Fruit fly (Drosophila melanogaster) whole organism, embryonic: ENCODE data around the gene COX7AL.

Experiments used
- Adf1 ChIP-seq: fragments of 200-800 bp; sonication (Bioruptor generic); IDR thresholded peaks from 2 replicates; pipeline ENCODE4 v1.3.6; 2022; ENCODE audit warnings: missing biosample characterization, missing genetic modification characterization
- B-H1 ChIP-seq: fragments of 200-800 bp; sonication (Bioruptor generic); IDR thresholded peaks from 3 replicates; pipeline ENCODE4 v1.3.6; 2022; ENCODE audit warnings: missing biosample characterization, missing genetic modification characterization
- CG1024 ChIP-seq: fragments of 200-800 bp; sonication (Bioruptor generic); IDR thresholded peaks from 2 replicates; pipeline ENCODE4 v1.3.6; 2022; ENCODE audit warnings: missing biosample characterization, missing genetic modification characterization
- CG11723 ChIP-seq: fragments of 200-800 bp; sonication (Bioruptor generic); optimal IDR thresholded peaks from 2 replicates; lab custom pipeline; 2017; ENCODE audit warnings: missing biosample characterization, mild to moderate bottlenecking, missing genetic modification characterization
- CG12769 ChIP-seq: fragments of 200-800 bp; sonication (Bioruptor generic); optimal IDR thresholded peaks from 2 replicates; lab custom pipeline; 2019; ENCODE audit warnings: missing biosample characterization, mild to moderate bottlenecking, missing genetic modification characterization, moderate library complexity
- CG13123 ChIP-seq: fragments of 200-800 bp; sonication (Bioruptor generic); optimal IDR thresholded peaks from 2 replicates; lab custom pipeline; 2016; ENCODE audit warnings: missing biosample characterization, missing genetic modification characterization
- CG13775 ChIP-seq: fragments of 200-800 bp; sonication (Bioruptor generic); optimal IDR thresholded peaks from 3 replicates; lab custom pipeline; 2017; ENCODE audit warnings: missing biosample characterization, mild to moderate bottlenecking, missing genetic modification characterization
- CG17186 ChIP-seq: fragments of 200-800 bp; sonication (Bioruptor generic); optimal IDR thresholded peaks from 3 replicates; lab custom pipeline; 2017; ENCODE audit warnings: missing biosample characterization, missing genetic modification reagents, missing genetic modification characterization
- CG17359 ChIP-seq: fragments of 200-800 bp; sonication (Bioruptor generic); optimal IDR thresholded peaks from 3 replicates; lab custom pipeline; 2018; ENCODE audit warnings: missing biosample characterization, mild to moderate bottlenecking, missing genetic modification characterization, moderate library complexity
- CG17385 ChIP-seq: fragments of 200-800 bp; sonication (Bioruptor generic); optimal IDR thresholded peaks from 3 replicates; lab custom pipeline; 2018; ENCODE audit warnings: missing biosample characterization, mild to moderate bottlenecking, missing genetic modification characterization
- CG18011 ChIP-seq: fragments of 200-800 bp; sonication (Bioruptor generic); optimal IDR thresholded peaks from 2 replicates; lab custom pipeline; 2017; ENCODE audit warnings: missing biosample characterization, missing genetic modification characterization, mild to moderate bottlenecking, moderate library complexity, missing genotype
- CG1832 ChIP-seq: fragments of 200-800 bp; sonication (Bioruptor generic); optimal IDR thresholded peaks from 2 replicates; lab custom pipeline; 2017; ENCODE audit warnings: missing biosample characterization, mild to moderate bottlenecking, missing genetic modification characterization, inconsistent platforms
- CG3407 ChIP-seq: fragments of 200-800 bp; sonication (Bioruptor generic); optimal IDR thresholded peaks from 2 replicates; lab custom pipeline; 2018; ENCODE audit warnings: missing biosample characterization, mild to moderate bottlenecking, missing genetic modification characterization
- CG4328 ChIP-seq: fragments of 200-800 bp; sonication (Bioruptor generic); optimal IDR thresholded peaks from 3 replicates; lab custom pipeline; 2017; ENCODE audit warnings: missing biosample characterization, missing genetic modification reagents, missing genetic modification characterization
- CG6813 ChIP-seq: fragments of 200-800 bp; sonication (Bioruptor generic); optimal IDR thresholded peaks from 2 replicates; lab custom pipeline; 2017; ENCODE audit warnings: missing biosample characterization, missing genetic modification characterization, mild to moderate bottlenecking, moderate library complexity, missing genetic modification reagents
- CG7556 ChIP-seq: fragments of 200-800 bp; sonication (Bioruptor generic); optimal IDR thresholded peaks from 2 replicates; lab custom pipeline; 2017; ENCODE audit warnings: missing biosample characterization, mild to moderate bottlenecking, missing genetic modification characterization
- CG7745 ChIP-seq: fragments of 200-800 bp; sonication (Bioruptor generic); optimal IDR thresholded peaks from 2 replicates; lab custom pipeline; 2018; ENCODE audit warnings: missing biosample characterization, mild to moderate bottlenecking, missing genetic modification characterization, moderate library complexity
- CHES-1-like ChIP-seq: fragments of 200-800 bp; sonication (Bioruptor generic); optimal IDR thresholded peaks from 2 replicates; lab custom pipeline; 2016; ENCODE audit warnings: missing biosample characterization, missing genetic modification characterization
- D19B ChIP-seq: fragments of 200-800 bp; sonication (Bioruptor generic); optimal IDR thresholded peaks from 2 replicates; lab custom pipeline; 2017; ENCODE audit warnings: missing biosample characterization, mild to moderate bottlenecking, missing genetic modification characterization
- Dfd ChIP-seq, 2 experiments: fragments of >200 bp; optimal IDR thresholded peaks; 2 replicates each; lab custom pipeline; 2017; ENCODE audit warnings: missing biosample characterization in 2 of 2, missing genetic modification characterization in 2 of 2
- Doc2 ChIP-seq: fragments of 200-800 bp; sonication (Bioruptor generic); IDR thresholded peaks from 2 replicates; pipeline ENCODE4 v1.3.6; 2022; ENCODE audit warnings: missing biosample characterization, missing genetic modification characterization
- Drgx ChIP-seq: fragments of 200-800 bp; sonication (Bioruptor generic); IDR thresholded peaks from 2 replicates; pipeline ENCODE4 v1.3.6; 2022; ENCODE audit warnings: missing biosample characterization, missing genetic modification characterization
- HmgZ ChIP-seq: fragments of 200-800 bp; sonication (Bioruptor generic); optimal IDR thresholded peaks from 2 replicates; lab custom pipeline; 2018; ENCODE audit warnings: missing biosample characterization, mild to moderate bottlenecking, missing genetic modification characterization
- MESR4 ChIP-seq: fragments of 200-800 bp; sonication (Bioruptor generic); optimal IDR thresholded peaks from 2 replicates; lab custom pipeline; 2018; ENCODE audit warnings: missing biosample characterization, mild to moderate bottlenecking, missing genetic modification characterization, moderate library complexity
- Nf-YC ChIP-seq: fragments of 200-800 bp; optimal IDR thresholded peaks from 3 replicates; lab custom pipeline; 2019; ENCODE audit warnings: missing biosample characterization, mild to moderate bottlenecking, missing genetic modification characterization, moderate library complexity
- Side ChIP-seq: fragments of 200-800 bp; sonication (Bioruptor generic); optimal IDR thresholded peaks from 2 replicates; lab custom pipeline; 2016; ENCODE audit warnings: missing biosample characterization, missing genetic modification characterization
- Stat92E ChIP-seq, 3 experiments: fragments of >200 bp in 2 of 3; fragments of 200-800 bp in 1 of 3; sonication (Bioruptor generic) in 1 of 3; optimal IDR thresholded peaks; 2 replicates each; lab custom pipeline; 2017 to 2019; ENCODE audit warnings: missing biosample characterization in 3 of 3, missing genetic modification characterization in 3 of 3, mild to moderate bottlenecking in 1 of 3, moderate library complexity in 1 of 3
- az2 ChIP-seq: fragments of 200-800 bp; sonication (Bioruptor generic); optimal IDR thresholded peaks from 3 replicates; lab custom pipeline; 2016; ENCODE audit warnings: missing biosample characterization, missing genetic modification characterization
- bsh ChIP-seq, 2 experiments: fragments of 200-800 bp; sonication (Bioruptor generic); optimal IDR thresholded peaks; 2 replicates each; lab custom pipeline; 2017 to 2018; ENCODE audit warnings: mild to moderate bottlenecking in 2 of 2, missing biosample characterization in 2 of 2, missing genetic modification characterization in 2 of 2, moderate library complexity in 1 of 2
- chn ChIP-seq: fragments of 200-800 bp; sonication (Bioruptor generic); optimal IDR thresholded peaks from 2 replicates; lab custom pipeline; 2016; ENCODE audit warnings: missing biosample characterization, missing genetic modification characterization
- dati ChIP-seq: fragments of 200-800 bp; sonication (Bioruptor generic); IDR thresholded peaks from 2 replicates; pipeline ENCODE4 v1.3.6; 2022; ENCODE audit warnings: missing biosample characterization, missing genetic modification characterization
- disco-r ChIP-seq: fragments of 200-800 bp; sonication (Bioruptor generic); optimal IDR thresholded peaks from 2 replicates; lab custom pipeline; 2016; ENCODE audit warnings: missing biosample characterization, missing genetic modification characterization
- gcm ChIP-seq: fragments of 200-800 bp; sonication (Bioruptor generic); optimal IDR thresholded peaks from 2 replicates; lab custom pipeline; 2019; ENCODE audit warnings: missing biosample characterization, mild to moderate bottlenecking, missing genetic modification characterization, moderate library complexity
- hb ChIP-seq: fragments of 200-800 bp; sonication (Bioruptor generic); IDR thresholded peaks from 3 replicates; pipeline ENCODE4 v1.3.6; 2022; ENCODE audit warnings: missing biosample characterization, missing genetic modification characterization; ENCODE audit not compliant: partially characterized antibody
- jing ChIP-seq: fragments of 200-800 bp; sonication (Bioruptor generic); optimal IDR thresholded peaks from 2 replicates; lab custom pipeline; 2018; ENCODE audit warnings: missing biosample characterization, mild to moderate bottlenecking, missing genetic modification characterization
- lbe ChIP-seq: fragments of 200-800 bp; sonication (Bioruptor generic); optimal IDR thresholded peaks from 2 replicates; lab custom pipeline; 2016; ENCODE audit warnings: missing biosample characterization, mild to moderate bottlenecking, missing genetic modification characterization
- mirr ChIP-seq: fragments of 200-800 bp; sonication (Bioruptor generic); optimal IDR thresholded peaks from 3 replicates; lab custom pipeline; 2018; ENCODE audit warnings: missing biosample characterization, mild to moderate bottlenecking, missing genetic modification characterization
- nau ChIP-seq: fragments of 200-800 bp; sonication (Bioruptor generic); optimal IDR thresholded peaks from 3 replicates; lab custom pipeline; 2017; ENCODE audit warnings: missing biosample characterization, mild to moderate bottlenecking, missing genetic modification characterization, missing genetic modification reagents
- oc ChIP-seq: fragments of 200-800 bp; sonication (Bioruptor generic); optimal IDR thresholded peaks from 2 replicates; lab custom pipeline; 2018; ENCODE audit warnings: missing biosample characterization, mild to moderate bottlenecking, missing genetic modification characterization, moderate library complexity
- p53 ChIP-seq: fragments of 200-800 bp; sonication (Bioruptor generic); optimal IDR thresholded peaks from 2 replicates; lab custom pipeline; 2016; ENCODE audit warnings: missing biosample characterization, missing genetic modification characterization
- pita ChIP-seq: fragments of 200-800 bp; sonication (Bioruptor generic); optimal IDR thresholded peaks from 2 replicates; lab custom pipeline; 2017; ENCODE audit warnings: missing biosample characterization, mild to moderate bottlenecking, missing genetic modification characterization
- sc ChIP-seq, 3 experiments: fragments of >200 bp in 2 of 3; fragments of 200-800 bp in 1 of 3; sonication (Bioruptor generic) in 1 of 3; optimal IDR thresholded peaks; 2 replicates in 2 of 3; 3 replicates in 1 of 3; lab custom pipeline; 2017; ENCODE audit warnings: mild to moderate bottlenecking in 1 of 3, missing biosample characterization in 1 of 3, missing genetic modification characterization in 1 of 3, missing genetic modification reagents in 1 of 3
- sima ChIP-seq: fragments of 200-800 bp; sonication (Bioruptor generic); optimal IDR thresholded peaks from 2 replicates; lab custom pipeline; 2016; ENCODE audit warnings: missing biosample characterization, missing genetic modification characterization
- sr ChIP-seq: fragments of 200-800 bp; sonication (Bioruptor generic); IDR thresholded peaks from 3 replicates; pipeline ENCODE4 v1.3.6; 2022; ENCODE audit warnings: missing biosample characterization, missing genetic modification characterization
- tio ChIP-seq: fragments of 200-800 bp; sonication (Bioruptor generic); optimal IDR thresholded peaks from 2 replicates; lab custom pipeline; 2017; ENCODE audit warnings: missing biosample characterization, missing genetic modification characterization, inconsistent platforms
- tna ChIP-seq: fragments of 200-800 bp; sonication (Bioruptor generic); IDR thresholded peaks from 2 replicates; pipeline ENCODE4 v1.3.6; 2022; ENCODE audit warnings: missing biosample characterization, missing genetic modification characterization; ENCODE audit not compliant: partially characterized antibody
- yki ChIP-seq: fragments of >200 bp; optimal IDR thresholded peaks from 3 replicates; lab custom pipeline; 2018
- zen ChIP-seq: fragments of 200-800 bp; sonication (Bioruptor generic); optimal IDR thresholded peaks from 3 replicates; lab custom pipeline; 2018; ENCODE audit warnings: missing biosample characterization, mild to moderate bottlenecking, missing genetic modification characterization, moderate library complexity
- zfh1 ChIP-seq: fragments of 200-800 bp; sonication (Bioruptor generic); IDR thresholded peaks from 3 replicates; pipeline ENCODE4 v1.3.6; 2022; ENCODE audit warnings: missing biosample characterization, missing genetic modification characterization
- zfh2 ChIP-seq: fragments of 200-800 bp; sonication (Bioruptor generic); optimal IDR thresholded peaks from 2 replicates; lab custom pipeline; 2016; ENCODE audit warnings: missing biosample characterization, missing genetic modification characterization

The COX7AL gene

DNA sequence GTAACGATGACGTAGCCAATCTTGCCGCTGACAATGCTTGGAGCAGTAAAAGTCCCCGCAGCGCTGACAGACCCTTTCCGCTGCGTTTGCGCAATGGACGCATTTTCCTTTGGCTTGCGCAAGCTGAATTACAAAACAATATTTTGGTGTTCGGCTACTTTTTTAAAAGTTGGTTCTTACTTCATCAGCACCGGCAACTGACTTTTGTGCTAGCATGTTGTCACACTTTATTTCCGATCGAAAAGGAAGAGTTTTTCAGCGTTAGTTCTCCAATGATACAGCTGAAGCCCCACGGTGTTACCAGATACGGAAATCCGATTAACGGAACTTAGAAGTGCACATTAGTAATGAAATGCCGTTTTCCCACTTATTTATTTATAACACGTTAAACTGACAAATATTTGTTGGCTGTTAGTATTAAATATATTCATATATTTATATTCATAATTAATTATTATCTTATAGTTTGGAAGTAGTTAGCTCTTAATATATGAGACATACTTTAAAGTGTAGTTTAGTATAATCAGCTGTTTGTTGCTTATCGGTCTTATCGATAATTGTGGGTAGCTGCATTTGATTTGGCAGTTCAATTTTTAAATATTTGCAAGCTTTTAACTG is 18.9 kb downstream of the COX7AL start, which contains the start of the genes Veneno and CG7963 (continued):
- TF ChIP-seq CG7745 (tag; lab: Kevin White, UChicago) (no peak), tna (GFP tag; lab: Robert Waterston, UW) (no peak), CG1832 (GFP tag; lab: Kevin White, UChicago) (no peak), hb (GFP tag; lab: Robert Waterston, UW) (no peak), Drgx (GFP tag; lab: Robert Waterston, UW) (no peak), sr (no peak), yki (lab: Kevin White, UChicago) (no peak), CG3407 (GFP tag; lab: Kevin White, UChicago) (no peak), nau (no peak), CG11723 (GFP tag; lab: Kevin White, UChicago) (no peak), CG17186 (GFP tag; lab: Kevin White, UChicago) (no peak), Adf1 (GFP tag; lab: Robert Waterston, UW) (no peak), bsh (GFP tag; optimal IDR thresholded peaks at IDR 0.05; lab: Kevin White, UChicago) (no peak), CG1024 (peak; percentile 40), B-H1 (GFP tag; lab: Robert Waterston, UW) (no peak), Stat92E (GFP tag; optimal IDR thresholded peaks at IDR 0.05; lab: Kevin White, UChicago) (no peak), sima (no peak), zfh2 (GFP tag; lab: Kevin White, UChicago) (no peak), dati (no peak), gcm (GFP tag; lab: Kevin White, UChicago) (peak; percentile 6), Nf-YC (peak; percentile 51), Side (no peak), CG17359 (tag; lab: Kevin White, UChicago) (no peak), HmgZ (peak; percentile 16), sc (optimal IDR thresholded peaks at IDR 0.05; lab: Kevin White, UChicago) (no peak), sc (GFP tag; optimal IDR thresholded peaks at IDR 0.05; lab: Kevin White, UChicago) (no peak), zen (tag; lab: Kevin White, UChicago) (peak; percentile 25), az2 (GFP tag; lab: Kevin White, UChicago) (no peak), disco-r (no peak), tio (GFP tag; lab: Kevin White, UChicago) (no peak), p53 (GFP tag; lab: Kevin White, UChicago) (no peak), CG4328 (GFP tag; lab: Kevin White, UChicago) (no peak), CG13123 (GFP tag; lab: Kevin White, UChicago) (no peak), lbe (GFP tag; lab: Kevin White, UChicago) (no peak), pita (no peak), Doc2 (GFP tag; lab: Robert Waterston, UW) (no peak), mirr (GFP tag; lab: Kevin White, UChicago) (no peak), CG6813 (GFP tag; lab: Kevin White, UChicago) (no peak), CG18011 (GFP tag; lab: Kevin White, UChicago) (no peak), CG7556 (no peak), CHES-1-like (no peak), zfh1 (GFP tag; lab: Robert Waterston, UW) (no peak), CG12769 (no peak), MESR4 (GFP tag; lab: Kevin White, UChicago) (peak; percentile 58), jing (GFP tag; lab: Kevin White, UChicago) (no peak), CG17385 (GFP tag; lab: Kevin White, UChicago) (no peak), Dfd (GFP tag; optimal IDR thresholded peaks at IDR 0.05; lab: Kevin White, UChicago) (peak in 1 of 2 experiments; percentile 3), CG13775 (GFP tag; lab: Kevin White, UChicago) (no peak), D19B (GFP tag; lab: Kevin White, UChicago) (peak; percentile 3), chn (no peak), oc (tag; lab: Kevin White, UChicago) (no peak)
